Worm (Caenorhabditis elegans) whole organism, L3 larva: ENCODE data around the gene F13E9.19.

Experiments
- egl-27 ChIP-seq: sonication (generic microtip); optimal IDR thresholded peaks from 4 replicates; lab custom pipeline; 2017; ENCODE audit warnings: missing biosample characterization, missing genetic modification reagents, missing genetic modification characterization
- egl-5 ChIP-seq: fragments of 150-350 bp; optimal IDR thresholded peaks from 2 replicates; lab custom pipeline; 2017; ENCODE audit warnings: missing biosample characterization, missing genetic modification reagents, missing genetic modification characterization, inconsistent platforms
- elt-3 ChIP-seq, 3 experiments: fragments of 150-350 bp in 1 of 3; sonication (generic microtip) in 2 of 3; optimal IDR thresholded peaks; 2 replicates in 2 of 3; 4 replicates in 1 of 3; lab custom pipeline; 2014 to 2017; ENCODE audit warnings: missing biosample characterization in 3 of 3, missing genetic modification characterization in 3 of 3
- fos-1 ChIP-seq: fragments of 150-350 bp; optimal IDR thresholded peaks from 2 replicates; lab custom pipeline; 2014; ENCODE audit warnings: missing biosample characterization, missing genetic modification characterization
- mdl-1 ChIP-seq: fragments of 150-350 bp; optimal IDR thresholded peaks from 2 replicates; lab custom pipeline; 2014; ENCODE audit warnings: missing biosample characterization, missing genetic modification characterization
- mml-1 ChIP-seq: fragments of 150-350 bp; sonication (generic microtip); optimal IDR thresholded peaks from 3 replicates; lab custom pipeline; 2014; ENCODE audit warnings: missing biosample characterization, missing genetic modification characterization
- nhr-23 ChIP-seq: fragments of 150-350 bp; optimal IDR thresholded peaks from 2 replicates; lab custom pipeline; 2014; ENCODE audit warnings: missing biosample characterization, missing genetic modification reagents, missing genetic modification characterization
- nhr-25 ChIP-seq: sonication (generic microtip); optimal IDR thresholded peaks from 2 replicates; lab custom pipeline; 2017; ENCODE audit warnings: missing biosample characterization, missing genetic modification characterization
- nhr-43 ChIP-seq: sonication (generic microtip); optimal IDR thresholded peaks from 2 replicates; lab custom pipeline; 2016; ENCODE audit warnings: mild to moderate bottlenecking, missing genetic modification characterization, missing compliant biosample characterization; ENCODE audit not compliant: poor library complexity, severe bottlenecking
- nhr-67 ChIP-seq: fragments of 150-350 bp; optimal IDR thresholded peaks from 2 replicates; lab custom pipeline; 2014; ENCODE audit warnings: missing biosample characterization, missing genetic modification characterization
- nhr-76 ChIP-seq: fragments of 150-350 bp; sonication (generic microtip); optimal IDR thresholded peaks from 5 replicates; lab custom pipeline; 2014; ENCODE audit warnings: missing biosample characterization, missing genetic modification characterization
- zag-1 ChIP-seq: fragments of 150-350 bp; optimal IDR thresholded peaks from 2 replicates; lab custom pipeline; 2014; ENCODE audit warnings: missing biosample characterization, missing genetic modification characterization

- no peak for TF ChIP-seq mdl-1
- no peak for TF ChIP-seq nhr-25 (tag; lab: Kevin White, UChicago)
- TF ChIP-seq nhr-23 (tag; lab: Kevin White, UChicago), result no peak
- TF ChIP-seq zag-1 (tag; lab: Kevin White, UChicago), result no peak
- no peak for TF ChIP-seq elt-3 (tag; optimal IDR thresholded peaks at IDR 0.05; lab: Kevin White, UChicago)
- no peak for TF ChIP-seq nhr-76 (tag; lab: Kevin White, UChicago)
- no peak for TF ChIP-seq egl-27 (tag; lab: Kevin White, UChicago)
- TF ChIP-seq fos-1 (tag; lab: Kevin White, UChicago), result no peak
- TF ChIP-seq nhr-43 (tag; lab: Kevin White, UChicago), result no peak
- TF ChIP-seq nhr-67 (tag; lab: Kevin White, UChicago), result no peak
- TF ChIP-seq egl-5 (tag; lab: Kevin White, UChicago), result no peak
- no peak for TF ChIP-seq mml-1 (tag; lab: Kevin White, UChicago)
Measured at ce11 chrIV:10881230-10881629, 18.0 kb upstream of the F13E9.19 start, which contains the start of gene F13E9.13.
